Worm (Caenorhabditis elegans) whole organism, midembryonic: ENCODE results near the gene F53F4.11.

Source experiments
- T22C8.4 ChIP-seq: fragments of 200-800 bp; sonication (Bioruptor generic); IDR thresholded peaks from 2 replicates; pipeline ENCODE4 v1.3.6; 2022; ENCODE audit warnings: missing genetic modification characterization, missing compliant biosample characterization
- cog-1 ChIP-seq: sonication (generic microtip); optimal IDR thresholded peaks from 2 replicates; lab custom pipeline; 2016; ENCODE audit warnings: missing genetic modification characterization, missing compliant biosample characterization
- flt-1 ChIP-seq: fragments of 200-800 bp; sonication (Bioruptor generic); IDR thresholded peaks from 2 replicates; pipeline ENCODE4 v1.3.6; 2022; ENCODE audit warnings: missing genetic modification characterization, missing compliant biosample characterization
- klf-2 ChIP-seq: fragments of 200-800 bp; sonication (Bioruptor generic); conservative IDR thresholded peaks from 2 replicates; pipeline ENCODE4 v1.3.6; 2022; ENCODE audit warnings: missing genetic modification reagents, missing genetic modification characterization, missing compliant biosample characterization
- med-1 ChIP-seq: sonication (generic microtip); optimal IDR thresholded peaks from 2 replicates; lab custom pipeline; 2017; ENCODE audit warnings: missing genetic modification characterization, mild to moderate bottlenecking, missing compliant biosample characterization, antibody characterized with exemption, missing genetic modification reagents; ENCODE audit not compliant: insufficient read depth
- ref-1 ChIP-seq: fragments of 200-800 bp; sonication (Bioruptor generic); conservative IDR thresholded peaks from 2 replicates; pipeline ENCODE4 v1.3.6; 2022; ENCODE audit warnings: missing genetic modification reagents, missing genetic modification characterization, missing compliant biosample characterization
- tab-1 ChIP-seq: fragments of 200-800 bp; sonication (Bioruptor generic); IDR thresholded peaks from 2 replicates; pipeline ENCODE4 v1.3.6; 2022; ENCODE audit warnings: missing genetic modification characterization, missing compliant biosample characterization
- ztf-23 ChIP-seq: fragments of 200-800 bp; sonication (Bioruptor generic); IDR thresholded peaks from 2 replicates; pipeline ENCODE4 v1.3.6; 2022; ENCODE audit warnings: missing genetic modification reagents, missing genetic modification characterization, missing compliant biosample characterization
- ztf-29 ChIP-seq: fragments of 200-800 bp; sonication (Bioruptor generic); IDR thresholded peaks from 2 replicates; pipeline ENCODE4 v1.3.6; 2022; ENCODE audit warnings: missing genetic modification reagents, missing genetic modification characterization, missing compliant biosample characterization

The F53F4.11 gene

DNA sequence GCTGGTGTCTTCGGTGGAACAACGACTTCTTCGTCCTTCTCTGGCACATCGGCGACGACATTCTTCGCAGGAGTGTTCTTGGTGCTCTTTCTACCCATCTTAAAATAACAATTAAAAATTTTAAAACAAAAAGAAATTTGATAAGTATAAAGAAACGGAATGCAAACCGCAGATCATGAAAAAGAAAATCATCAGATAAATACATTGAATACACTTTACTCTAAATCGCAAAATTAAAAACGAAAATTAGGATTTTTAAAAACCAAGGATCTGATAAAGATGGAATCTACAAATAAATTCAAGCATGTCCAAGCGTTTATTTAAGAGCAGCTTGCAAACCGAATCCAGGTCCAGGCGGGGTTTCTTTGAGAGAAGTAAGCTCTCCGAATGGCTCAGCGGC lies at the start of gene F53F4.11:
Gene F53F4.11 (minus strand): TSS at position 101 of the 400 bp plus-strand sequence.
- no peak for TF ChIP-seq med-1
- no peak for TF ChIP-seq flt-1 (GFP tag; lab: Robert Waterston, UW)
- no peak for TF ChIP-seq T22C8.4 (GFP tag; lab: Robert Waterston, UW)
- TF ChIP-seq ztf-23 (GFP tag; lab: Robert Waterston, UW) = no peak
- no peak for TF ChIP-seq ztf-29 (GFP tag; lab: Robert Waterston, UW)
- no peak for TF ChIP-seq cog-1 (tag; lab: Kevin White, UChicago)
- TF ChIP-seq klf-2 (GFP tag; lab: Robert Waterston, UW) = no peak
- no peak for TF ChIP-seq ref-1 (GFP tag; lab: Robert Waterston, UW)
- no peak for TF ChIP-seq tab-1

DNA sequence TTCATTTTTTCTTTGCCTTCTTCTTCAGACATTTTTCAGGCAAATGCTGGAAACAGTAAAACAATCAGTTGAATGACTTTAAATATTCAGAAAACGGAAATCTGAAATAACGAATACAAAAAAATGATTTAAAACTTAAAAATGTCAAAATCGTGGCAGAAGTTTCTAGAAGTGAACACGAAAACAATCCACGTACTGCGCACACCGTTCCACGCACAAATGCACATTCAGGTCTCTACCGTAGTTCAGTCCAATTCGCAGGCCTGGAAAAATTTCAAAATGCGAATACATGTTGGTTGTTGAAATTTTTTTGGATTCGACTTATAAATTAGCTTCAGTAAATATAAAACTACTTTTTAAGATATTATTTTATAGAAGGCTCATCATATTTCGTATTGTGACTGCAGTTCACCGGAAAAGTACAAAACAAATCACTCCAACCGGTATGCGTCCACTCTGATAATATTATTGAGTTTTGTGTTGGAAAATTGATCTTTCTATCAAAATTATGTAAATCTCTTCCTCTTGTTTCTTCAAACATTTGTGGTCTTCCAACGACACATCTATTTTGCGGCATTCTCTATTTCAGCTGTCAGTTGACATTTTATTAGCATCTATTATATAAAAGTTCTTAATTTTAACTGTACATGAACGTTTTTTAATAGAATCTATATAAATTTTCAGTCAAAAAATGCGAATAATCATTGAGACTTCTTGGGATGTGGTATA lies 47.8 kb upstream of the F53F4.11 start, which contains the start of the genes mip-2 and F58G11.4:
Gene mip-2 (minus strand): TSS at position 48 of the 729 bp plus-strand sequence.
Gene F58G11.4 (plus strand): TSS at position 679 of the 729 bp plus-strand sequence.
- TF ChIP-seq ztf-23 (GFP tag; lab: Robert Waterston, UW) (no peak), tab-1 (no peak), klf-2 (GFP tag; lab: Robert Waterston, UW) (no peak), cog-1 (tag; lab: Kevin White, UChicago) (no peak), ztf-29 (GFP tag; lab: Robert Waterston, UW) (no peak), ref-1 (GFP tag; lab: Robert Waterston, UW) (no peak), med-1 (no peak), T22C8.4 (GFP tag; lab: Robert Waterston, UW) (no peak), flt-1 (GFP tag; lab: Robert Waterston, UW) (no peak)

DNA sequence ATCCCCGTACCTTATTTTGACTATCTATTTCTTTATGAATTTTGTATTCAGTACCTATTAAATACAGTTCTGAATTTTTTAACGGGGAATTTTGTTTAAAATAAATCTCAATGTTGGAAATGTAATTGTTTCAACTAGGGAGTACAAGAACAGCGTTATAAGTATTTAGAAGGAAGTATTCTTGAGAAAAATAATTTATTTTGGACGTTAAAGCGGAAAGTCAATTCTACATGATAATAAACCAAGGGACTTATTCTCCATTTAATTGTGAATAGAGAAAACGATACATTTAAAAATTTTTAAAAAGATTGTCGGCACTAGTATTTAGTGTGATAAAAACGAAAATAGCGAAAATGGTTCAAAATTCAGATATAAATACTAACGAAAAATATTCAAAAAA lies 44.8 kb upstream of the F53F4.11 start:
- TF ChIP-seq klf-2 (GFP tag; lab: Robert Waterston, UW) (no peak), ztf-23 (GFP tag; lab: Robert Waterston, UW) (no peak), cog-1 (tag; lab: Kevin White, UChicago) (no peak), flt-1 (GFP tag; lab: Robert Waterston, UW) (no peak), T22C8.4 (GFP tag; lab: Robert Waterston, UW) (no peak), med-1 (no peak), ztf-29 (GFP tag; lab: Robert Waterston, UW) (no peak), ref-1 (GFP tag; lab: Robert Waterston, UW) (no peak), tab-1 (no peak)

DNA sequence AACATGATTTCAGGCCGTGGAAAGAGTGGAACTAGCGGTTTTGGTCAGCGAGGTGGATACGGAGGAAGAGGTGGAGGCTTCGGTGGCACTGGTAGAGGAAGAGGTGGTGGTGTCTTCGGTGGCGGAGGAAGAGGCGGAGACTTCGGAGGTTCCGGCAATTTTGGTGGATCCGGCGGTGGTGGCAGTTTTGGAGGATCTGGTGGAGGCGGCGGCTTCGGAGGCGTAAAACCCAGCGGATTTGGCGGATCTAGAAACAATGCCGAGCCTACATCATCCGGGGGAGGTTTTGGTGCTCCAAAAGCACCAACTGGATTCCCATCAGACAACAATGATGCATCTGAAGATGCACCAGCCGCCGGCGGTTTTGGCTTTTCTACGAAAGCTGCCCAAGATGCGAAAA lies 44.0 kb upstream of the F53F4.11 start:
- TF ChIP-seq flt-1 (GFP tag; lab: Robert Waterston, UW) = peak; percentile 57; the same call in 1 of the 2 replicates
- TF ChIP-seq tab-1 = 0 out of 2 replicates have a peak, but pooled peaks have one; percentile 23
- no peak for TF ChIP-seq med-1

DNA sequence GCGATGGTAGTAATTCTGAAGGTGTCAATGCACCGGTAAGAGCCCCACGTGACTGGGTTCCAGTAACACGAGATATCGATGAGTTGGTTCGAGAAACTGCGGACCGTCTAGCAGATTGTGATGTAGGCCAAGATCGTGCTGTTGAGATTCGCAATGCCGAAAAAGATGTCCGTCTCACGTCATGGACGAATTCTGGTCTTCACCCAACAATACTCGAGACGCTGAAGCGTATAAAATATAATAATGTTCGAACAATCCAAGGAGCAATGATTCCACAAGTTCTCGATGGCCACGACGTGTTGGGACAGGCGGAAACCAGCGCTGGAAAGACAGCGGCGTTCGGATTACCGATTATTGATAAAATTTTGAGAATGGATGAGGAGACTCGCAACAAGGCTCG lies 42.1 kb upstream of the F53F4.11 start:
- no peak for TF ChIP-seq cog-1 (tag; lab: Kevin White, UChicago)
- TF ChIP-seq tab-1 = no peak
- TF ChIP-seq ref-1 (GFP tag; lab: Robert Waterston, UW) = no peak
- no peak for TF ChIP-seq klf-2 (GFP tag; lab: Robert Waterston, UW)
- TF ChIP-seq flt-1 (GFP tag; lab: Robert Waterston, UW) = no peak
- TF ChIP-seq ztf-29 (GFP tag; lab: Robert Waterston, UW) = no peak
- no peak for TF ChIP-seq ztf-23 (GFP tag; lab: Robert Waterston, UW)
- TF ChIP-seq T22C8.4 (GFP tag; lab: Robert Waterston, UW) = no peak
- no peak for TF ChIP-seq med-1

DNA sequence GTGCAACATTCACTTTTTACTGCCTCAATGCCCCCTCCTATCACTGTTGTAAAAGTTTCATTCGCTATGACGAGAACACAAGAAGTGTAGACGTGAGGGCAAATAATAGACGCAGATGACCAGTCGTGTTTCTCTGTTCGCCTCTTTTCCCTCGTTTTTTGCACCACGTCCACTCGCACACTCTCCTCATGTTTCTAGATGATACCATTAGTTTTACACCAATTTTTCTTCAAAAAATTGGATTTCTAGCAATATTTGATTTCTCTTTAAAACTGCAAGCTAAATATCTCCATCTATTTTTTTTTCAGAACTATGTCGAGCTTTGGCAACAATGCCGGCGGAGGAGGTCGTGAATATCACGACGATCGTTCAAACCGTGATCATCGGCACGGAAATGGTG lies 40.8 kb upstream of the F53F4.11 start, which contains the start of gene rde-12:
Gene rde-12 (plus strand): TSS at position 301 of the 400 bp plus-strand sequence.
- TF ChIP-seq klf-2 (GFP tag; lab: Robert Waterston, UW) = no peak
- TF ChIP-seq ztf-23 (GFP tag; lab: Robert Waterston, UW) = no peak
- TF ChIP-seq cog-1 (tag; lab: Kevin White, UChicago) = no peak
- no peak for TF ChIP-seq ztf-29 (GFP tag; lab: Robert Waterston, UW)

DNA sequence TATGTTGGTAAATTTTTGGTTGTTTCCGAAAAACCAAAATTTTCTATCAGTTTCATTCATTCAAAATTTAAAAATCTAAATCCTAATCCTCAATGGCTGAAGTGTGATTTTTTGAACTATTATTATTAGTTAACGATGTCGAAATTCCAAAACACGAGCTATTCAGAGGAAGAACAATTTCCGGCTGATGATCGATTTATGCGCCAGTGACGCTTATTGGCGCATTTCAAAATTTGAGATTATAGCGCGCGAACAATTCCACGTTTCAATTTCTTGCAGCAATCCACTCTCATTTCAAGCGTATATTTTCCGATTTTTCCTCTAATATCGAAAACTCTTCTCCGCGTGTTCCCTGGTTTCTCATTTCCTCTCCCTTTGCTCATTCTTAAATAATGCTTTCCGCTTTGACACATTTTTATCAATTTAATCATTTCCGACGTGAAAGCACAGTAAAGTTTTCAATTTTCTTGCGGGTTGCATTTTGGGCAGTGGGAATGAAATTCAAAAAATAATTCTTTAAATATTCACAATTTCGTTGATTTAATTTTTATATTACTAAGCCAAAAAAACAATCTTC lies 40.1 kb upstream of the F53F4.11 start:
- TF ChIP-seq klf-2 (GFP tag; lab: Robert Waterston, UW) (no peak), cog-1 (tag; lab: Kevin White, UChicago) (no peak), flt-1 (GFP tag; lab: Robert Waterston, UW) (no peak), T22C8.4 (GFP tag; lab: Robert Waterston, UW) (no peak), ztf-23 (GFP tag; lab: Robert Waterston, UW) (no peak), ref-1 (GFP tag; lab: Robert Waterston, UW) (no peak), ztf-29 (GFP tag; lab: Robert Waterston, UW) (no peak), med-1 (no peak), tab-1 (no peak)

DNA sequence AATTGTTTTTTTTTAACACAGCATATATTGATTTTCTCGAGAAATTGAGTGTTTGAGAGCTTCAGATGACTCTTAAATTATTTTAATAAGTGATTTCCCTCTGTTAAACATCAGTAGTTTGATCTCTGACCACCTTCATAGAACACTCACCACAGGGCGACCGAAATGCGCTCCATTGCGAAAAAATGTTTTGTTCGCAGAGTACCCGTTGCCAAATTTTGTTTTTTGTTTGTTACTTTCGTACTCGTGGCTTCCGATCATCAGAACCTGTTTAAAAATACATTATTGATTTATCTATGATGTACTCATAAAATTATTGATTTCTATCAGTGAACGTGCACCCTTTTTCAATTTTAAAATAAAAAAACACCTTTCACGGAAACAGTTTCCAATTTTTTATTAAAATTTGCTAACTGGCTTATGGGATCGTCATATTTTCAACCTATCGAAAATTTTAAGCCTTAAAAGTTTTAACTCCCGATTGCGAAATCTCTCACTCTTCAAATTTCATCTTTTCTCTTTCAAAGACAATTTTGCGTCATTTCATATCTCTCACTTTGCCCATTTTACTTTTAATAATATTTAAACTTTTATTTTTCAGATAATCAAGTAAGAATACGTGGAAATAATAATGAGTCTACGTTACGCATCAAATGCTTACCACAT lies 36.5 kb upstream of the F53F4.11 start, which contains the start of gene letm-1:
Gene letm-1 (plus strand): TSS at position 598 of the 666 bp plus-strand sequence.
- no peak for TF ChIP-seq med-1

DNA sequence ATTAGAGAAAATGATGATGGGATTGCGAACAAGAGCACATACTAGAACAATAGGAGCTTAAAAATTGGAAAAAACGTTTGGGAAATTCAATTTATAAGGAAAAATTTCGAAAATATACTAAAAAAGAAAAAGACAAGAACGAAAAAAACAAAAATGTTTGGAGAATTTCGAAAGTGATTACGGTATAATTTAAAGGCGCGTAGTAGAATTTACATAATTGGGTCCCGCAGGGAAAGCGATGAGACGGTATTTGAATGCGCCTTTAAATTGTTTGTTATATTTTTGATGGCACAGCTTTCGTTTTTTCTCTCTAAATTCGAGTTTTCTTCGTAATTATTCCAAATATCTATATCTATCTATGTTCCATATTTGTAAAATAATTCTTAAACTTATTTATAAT lies 35.8 kb upstream of the F53F4.11 start:
- no peak for TF ChIP-seq ref-1 (GFP tag; lab: Robert Waterston, UW)
- no peak for TF ChIP-seq cog-1 (tag; lab: Kevin White, UChicago)
- no peak for TF ChIP-seq med-1
- TF ChIP-seq T22C8.4 (GFP tag; lab: Robert Waterston, UW) = no peak
- no peak for TF ChIP-seq tab-1
- no peak for TF ChIP-seq klf-2 (GFP tag; lab: Robert Waterston, UW)
- no peak for TF ChIP-seq flt-1 (GFP tag; lab: Robert Waterston, UW)
- TF ChIP-seq ztf-29 (GFP tag; lab: Robert Waterston, UW) = no peak
- no peak for TF ChIP-seq ztf-23 (GFP tag; lab: Robert Waterston, UW)
